Worm (Caenorhabditis elegans): ENCODE data around the gene F13A2.9.
A peak's percentile ranks its signal among the peaks of the same experiment; 100 is the strongest.

F13A2.9 gene

DNA sequence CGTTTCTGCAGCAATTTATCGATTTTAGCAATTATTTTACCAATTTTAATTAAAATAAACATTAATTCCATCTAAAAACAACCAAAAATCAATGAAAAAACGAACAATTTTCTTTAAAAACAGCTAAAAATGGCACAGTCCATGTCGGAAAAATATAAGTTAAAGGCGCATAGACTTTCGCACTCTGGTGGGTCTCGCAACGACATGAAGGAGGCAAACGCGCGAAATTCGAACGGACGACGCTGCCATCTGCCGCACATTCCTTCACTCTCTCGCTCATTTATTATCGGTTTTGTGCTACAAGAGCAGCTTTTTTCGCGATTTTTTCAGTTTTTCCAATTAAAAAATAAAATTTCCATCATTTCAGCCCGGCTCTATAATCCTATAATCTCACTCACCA, 40.5 kb downstream of the F13A2.9 start, which contains the start of gene mcm-7:
TSS of gene mcm-7 (plus strand) at position 368 of the 400 bp plus-strand sequence.
- no peak for TF ChIP-seq Y75B8A.6 (GFP tag; IDR thresholded peaks at IDR 0.05)
- peak; percentile 25 for TF ChIP-seq dmd-6 (GFP tag; IDR thresholded peaks at IDR 0.05)
- peak; percentile 33 for TF ChIP-seq lin-13 (GFP tag; optimal IDR thresholded peaks at IDR 0.05)
- TF ChIP-seq snpc-1.2 (GFP tag; IDR thresholded peaks at IDR 0.05), result no peak
- TF ChIP-seq nhr-42 (GFP tag; IDR thresholded peaks at IDR 0.05), result no peak
- no peak for TF ChIP-seq php-3 (GFP tag; IDR thresholded peaks at IDR 0.05)
- TF ChIP-seq mes-2 (tag; optimal IDR thresholded peaks at IDR 0.05; ENCODE audit: poor library complexity, severe bottlenecking), result peak; percentile 79
- TF ChIP-seq lin-15B (tag; optimal IDR thresholded peaks at IDR 0.05), result no peak
- TF ChIP-seq ceh-44 (GFP tag; IDR thresholded peaks at IDR 0.05), result no peak
- TF ChIP-seq spr-1 (tag; optimal IDR thresholded peaks at IDR 0.05), result no peak
- no peak for TF ChIP-seq ceh-32 (tag; optimal IDR thresholded peaks at IDR 0.05; ENCODE audit: poor library complexity)
- TF ChIP-seq hlh-11 (tag; optimal IDR thresholded peaks at IDR 0.05), result peak; percentile 42
- no peak for TF ChIP-seq nhr-41 (GFP tag; IDR thresholded peaks at IDR 0.05)
- TF ChIP-seq attf-4 (tag; optimal IDR thresholded peaks at IDR 0.05), result no peak
- TF ChIP-seq nhr-76 (tag; optimal IDR thresholded peaks at IDR 0.05), result no peak
- TF ChIP-seq nhr-28 (tag; optimal IDR thresholded peaks at IDR 0.05), result peak; percentile 23
- no peak for TF ChIP-seq set-16 (GFP tag; IDR thresholded peaks at IDR 0.05)
- no peak for TF ChIP-seq mdt-29 (GFP tag; IDR thresholded peaks at IDR 0.05)
- no peak for TF ChIP-seq daf-19 (GFP tag; conservative IDR thresholded peaks at IDR 0.05)
- peak; percentile 68 for TF ChIP-seq aha-1 (tag)
- TF ChIP-seq unc-130 (GFP tag; optimal IDR thresholded peaks at IDR 0.05), result peak; percentile 22
- TF ChIP-seq nhr-11 (tag; optimal IDR thresholded peaks at IDR 0.05), result peak; percentile 14
- TF ChIP-seq lsy-2 (tag; optimal IDR thresholded peaks at IDR 0.05), result peak in 1 of 2 experiments; percentile 78
- no peak for TF ChIP-seq dmd-9 (GFP tag; IDR thresholded peaks at IDR 0.05)
- peak; percentile 68 for TF ChIP-seq lin-38 (GFP tag; IDR thresholded peaks at IDR 0.05)
- TF ChIP-seq daf-16 (GFP tag; optimal IDR thresholded peaks at IDR 0.05), result no peak
- TF ChIP-seq daf-16 (tag; optimal IDR thresholded peaks at IDR 0.05), result no peak
- TF ChIP-seq ztf-7 (tag; optimal IDR thresholded peaks at IDR 0.05), result no peak
- TF ChIP-seq tag-97 (GFP tag; IDR thresholded peaks at IDR 0.05), result no peak
- no peak for TF ChIP-seq dve-1 (tag; optimal IDR thresholded peaks at IDR 0.05; ENCODE audit: insufficient read depth)
- peak; percentile 39; the same call in 1 of the 2 replicates for TF ChIP-seq hmg-1.1 (GFP tag; IDR thresholded peaks at IDR 0.05)
- no peak for TF ChIP-seq nhr-111 (GFP tag; optimal IDR thresholded peaks at IDR 0.05)
- TF ChIP-seq ztf-11 (tag; optimal IDR thresholded peaks at IDR 0.05), result no peak
- TF ChIP-seq unc-39 (tag; optimal IDR thresholded peaks at IDR 0.05), result no peak
- no peak for TF ChIP-seq Y105C5A.15 (GFP tag; IDR thresholded peaks at IDR 0.05)
- TF ChIP-seq zip-2 (tag; optimal IDR thresholded peaks at IDR 0.05), result peak; percentile 8
- TF ChIP-seq ZK337.2 (GFP tag; IDR thresholded peaks at IDR 0.05), result no peak
- no peak for TF ChIP-seq lim-7 (GFP tag; IDR thresholded peaks at IDR 0.05)
- TF ChIP-seq zfp-2 (tag; optimal IDR thresholded peaks at IDR 0.05), result no peak
- no peak for TF ChIP-seq cey-2 (tag; optimal IDR thresholded peaks at IDR 0.05; ENCODE audit: borderline replicate concordance, insufficient read depth)
- no peak for TF ChIP-seq dmd-8 (GFP tag; IDR thresholded peaks at IDR 0.05)
- no peak for TF ChIP-seq lir-3 (tag; optimal IDR thresholded peaks at IDR 0.05)
- TF ChIP-seq nhr-6 (tag; optimal IDR thresholded peaks at IDR 0.05), result peak; percentile 70
- no peak for TF ChIP-seq unc-62 (GFP tag; optimal IDR thresholded peaks at IDR 0.05 in 1 of 2)
- TF ChIP-seq unc-62 (tag; optimal IDR thresholded peaks at IDR 0.05), result no peak
- TF ChIP-seq ctbp-1 (GFP tag; IDR thresholded peaks at IDR 0.05), result no peak
- TF ChIP-seq mdl-1 (tag; optimal IDR thresholded peaks at IDR 0.05), result no peak
- no peak for TF ChIP-seq zag-1 (tag; optimal IDR thresholded peaks at IDR 0.05)
- TF ChIP-seq snpc-4 (tag; optimal IDR thresholded peaks at IDR 0.05), result no peak
- peak; percentile 71 for TF ChIP-seq mep-1 (tag; optimal IDR thresholded peaks at IDR 0.05)
- no peak for TF ChIP-seq D1046.2 (GFP tag; IDR thresholded peaks at IDR 0.05)
- peak; percentile 93 for TF ChIP-seq dpl-1 (GFP tag; optimal IDR thresholded peaks at IDR 0.05)
- TF ChIP-seq spr-3 (GFP tag; optimal IDR thresholded peaks at IDR 0.05), result no peak
